Fruit fly (Drosophila melanogaster): ENCODE measurements around the gene aralar1.

- no peak for TF ChIP-seq CG8478 (optimal IDR thresholded peaks at IDR 0.05)
- no peak for TF ChIP-seq Dll (optimal IDR thresholded peaks at IDR 0.05)
- TF ChIP-seq usp (GFP tag; optimal IDR thresholded peaks at IDR 0.05) = no peak
- TF ChIP-seq EcR (GFP tag; optimal IDR thresholded peaks at IDR 0.05) = no peak
- no peak for TF ChIP-seq psq (optimal IDR thresholded peaks at IDR 0.05)
These were observed 45.5 kb upstream of the aralar1 start for dm6 chr3R:30501174-30501573.
